Fruit fly (Drosophila melanogaster): Measurements from ENCODE around the gene CG4565.

DNA sequence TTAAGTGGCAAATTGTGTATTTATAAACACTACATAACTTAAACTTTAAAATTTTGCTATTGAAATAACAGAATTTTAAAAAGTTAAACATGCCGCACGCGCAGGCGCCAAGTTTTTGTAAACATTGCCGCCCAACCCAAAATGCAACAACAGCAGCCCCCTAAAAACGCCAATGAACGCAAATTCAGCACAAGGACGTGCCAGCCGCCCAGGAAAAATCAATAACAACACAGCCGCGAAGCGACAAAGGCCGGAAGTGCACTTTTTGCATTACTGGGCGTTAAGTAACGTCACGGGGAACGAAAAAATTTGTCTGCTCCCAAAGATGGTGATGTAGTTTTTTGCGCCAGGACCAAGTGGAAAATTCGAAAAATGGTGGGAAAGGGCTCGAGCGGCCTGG lies 20.3 kb downstream of the CG4565 start, which contains the start of gene CG4596:
- TF ChIP-seq CG4282 (GFP tag; optimal IDR thresholded peaks at IDR 0.05) (no peak), CG12104 (GFP tag; optimal IDR thresholded peaks at IDR 0.05) (no peak), pan (optimal IDR thresholded peaks at IDR 0.05) (no peak), pan (GFP tag; optimal IDR thresholded peaks at IDR 0.05 in 1 of 2, IDR thresholded peaks at IDR 0.05 in 1 of 2) (no peak), CG8290 (GFP tag; optimal IDR thresholded peaks at IDR 0.05) (no peak), CG8290 (tag; optimal IDR thresholded peaks at IDR 0.05) (no peak), Side (GFP tag; optimal IDR thresholded peaks at IDR 0.05) (no peak), CG31224 (GFP tag; IDR thresholded peaks at IDR 0.05) (no peak), ap (GFP tag; IDR thresholded peaks at IDR 0.05) (no peak), dm (GFP tag; optimal IDR thresholded peaks at IDR 0.05) (no peak)

All from whole organism, embryonic.